Worm (Caenorhabditis elegans) whole organism, L2 larva: Measurements from ENCODE around the gene T03F6.6.

Experiments
- R02D3.7 ChIP-seq: fragments of 150-350 bp; optimal IDR thresholded peaks from 2 replicates; lab custom pipeline; 2014; ENCODE audit warnings: missing biosample characterization, missing genetic modification characterization
- ZK546.5 ChIP-seq: sonication (generic microtip); optimal IDR thresholded peaks from 2 replicates; lab custom pipeline; 2017; ENCODE audit warnings: missing biosample characterization, missing genetic modification characterization
- blmp-1 ChIP-seq: sonication (generic microtip); optimal IDR thresholded peaks from 2 replicates; lab custom pipeline; 2017; ENCODE audit warnings: missing genetic modification characterization, mild to moderate bottlenecking, missing compliant biosample characterization, antibody characterized with exemption, moderate library complexity; ENCODE audit not compliant: insufficient read depth
- elt-1 ChIP-seq: fragments of 150-350 bp; optimal IDR thresholded peaks from 2 replicates; lab custom pipeline; 2014; ENCODE audit warnings: missing biosample characterization, missing genetic modification characterization
- gmeb-1 ChIP-seq: fragments of 150-350 bp; optimal IDR thresholded peaks from 2 replicates; lab custom pipeline; 2014; ENCODE audit warnings: missing biosample characterization, missing genetic modification characterization
- lin-13 ChIP-seq: fragments of 150-350 bp; optimal IDR thresholded peaks from 2 replicates; lab custom pipeline; 2014; ENCODE audit warnings: missing biosample characterization, missing genetic modification reagents, missing genetic modification characterization
- lin-39 ChIP-seq: fragments of 150-350 bp; optimal IDR thresholded peaks from 2 replicates; lab custom pipeline; 2014; ENCODE audit warnings: missing biosample characterization, missing genetic modification reagents, missing genetic modification characterization
- lsy-2 ChIP-seq, 2 experiments: fragments of 150-350 bp in 1 of 2; sonication (generic microtip) in 1 of 2; optimal IDR thresholded peaks; 2 replicates each; lab custom pipeline; 2014 to 2017; ENCODE audit warnings: missing biosample characterization in 2 of 2, missing genetic modification characterization in 2 of 2
- mdl-1 ChIP-seq, 2 experiments: fragments of 150-350 bp in 1 of 2; sonication (generic microtip) in 1 of 2; optimal IDR thresholded peaks; 2 replicates each; lab custom pipeline; 2017; ENCODE audit warnings: missing biosample characterization in 2 of 2, missing genetic modification characterization in 2 of 2
- nhr-12 ChIP-seq: fragments of 150-350 bp; optimal IDR thresholded peaks from 2 replicates; lab custom pipeline; 2014; ENCODE audit warnings: missing biosample characterization, missing genetic modification characterization
- nhr-23 ChIP-seq: fragments of 150-350 bp; optimal IDR thresholded peaks from 2 replicates; lab custom pipeline; 2014; ENCODE audit warnings: missing biosample characterization, missing genetic modification reagents, missing genetic modification characterization
- nhr-237 ChIP-seq: fragments of 150-350 bp; optimal IDR thresholded peaks from 2 replicates; lab custom pipeline; 2014; ENCODE audit warnings: missing biosample characterization, missing genetic modification characterization
- nhr-6 ChIP-seq: fragments of 150-350 bp; optimal IDR thresholded peaks from 2 replicates; lab custom pipeline; 2014; ENCODE audit warnings: missing biosample characterization, missing genetic modification characterization
- skn-1 ChIP-seq: sonication (generic microtip); optimal IDR thresholded peaks from 2 replicates; lab custom pipeline; 2017; ENCODE audit warnings: missing biosample characterization, missing genetic modification characterization
- snpc-4 ChIP-seq: fragments of 150-350 bp; optimal IDR thresholded peaks from 2 replicates; lab custom pipeline; 2014; ENCODE audit warnings: missing biosample characterization, missing genetic modification characterization
- unc-39 ChIP-seq: fragments of 150-350 bp; optimal IDR thresholded peaks from 2 replicates; lab custom pipeline; 2014; ENCODE audit warnings: missing biosample characterization, missing genetic modification characterization
- unc-55 ChIP-seq: fragments of 150-350 bp; sonication (generic microtip); optimal IDR thresholded peaks from 3 replicates; lab custom pipeline; 2014; ENCODE audit warnings: missing biosample characterization, missing genetic modification reagents, missing genetic modification characterization
- unc-62 ChIP-seq: fragments of 150-350 bp; optimal IDR thresholded peaks from 2 replicates; lab custom pipeline; 2014; ENCODE audit warnings: missing biosample characterization, missing genetic modification reagents, missing genetic modification characterization
- ztf-1 ChIP-seq: fragments of 200-800 bp; sonication (Bioruptor generic); conservative IDR thresholded peaks from 2 replicates; pipeline ENCODE4 v1.3.6; 2022; ENCODE audit warnings: missing genetic modification characterization, missing compliant biosample characterization
- ztf-11 ChIP-seq: sonication (generic microtip); optimal IDR thresholded peaks from 2 replicates; lab custom pipeline; 2017; ENCODE audit warnings: missing biosample characterization, missing genetic modification characterization

The T03F6.6 gene

ce11 chrIII:13328911-13329310 is 51.2 kb downstream of the T03F6.6 start:
- TF ChIP-seq ztf-11 (tag; lab: Kevin White, UChicago) (no peak), ZK546.5 (tag; lab: Kevin White, UChicago) (no peak), nhr-6 (no peak), lsy-2 (tag; optimal IDR thresholded peaks at IDR 0.05; lab: Kevin White, UChicago) (no peak), nhr-237 (no peak), nhr-23 (tag; lab: Kevin White, UChicago) (no peak), nhr-12 (tag; lab: Kevin White, UChicago) (no peak), elt-1 (tag; lab: Kevin White, UChicago) (no peak), snpc-4 (no peak), unc-55 (GFP tag; lab: Kevin White, UChicago) (no peak), unc-39 (no peak), blmp-1 (tag; lab: Kevin White, UChicago) (no peak), mdl-1 (tag; optimal IDR thresholded peaks at IDR 0.05; lab: Kevin White, UChicago) (no peak), lin-39 (tag; lab: Kevin White, UChicago) (no peak), unc-62 (GFP tag; lab: Kevin White, UChicago) (no peak), ztf-1 (GFP tag; lab: Robert Waterston, UW) (no peak), lin-13 (GFP tag; lab: Kevin White, UChicago) (no peak), gmeb-1 (no peak), R02D3.7 (tag; lab: Kevin White, UChicago) (no peak), skn-1 (tag; lab: Kevin White, UChicago) (no peak)
